Fruit fly (Drosophila melanogaster): ENCODE data around the gene CG6980.

The CG6980 gene

DNA sequence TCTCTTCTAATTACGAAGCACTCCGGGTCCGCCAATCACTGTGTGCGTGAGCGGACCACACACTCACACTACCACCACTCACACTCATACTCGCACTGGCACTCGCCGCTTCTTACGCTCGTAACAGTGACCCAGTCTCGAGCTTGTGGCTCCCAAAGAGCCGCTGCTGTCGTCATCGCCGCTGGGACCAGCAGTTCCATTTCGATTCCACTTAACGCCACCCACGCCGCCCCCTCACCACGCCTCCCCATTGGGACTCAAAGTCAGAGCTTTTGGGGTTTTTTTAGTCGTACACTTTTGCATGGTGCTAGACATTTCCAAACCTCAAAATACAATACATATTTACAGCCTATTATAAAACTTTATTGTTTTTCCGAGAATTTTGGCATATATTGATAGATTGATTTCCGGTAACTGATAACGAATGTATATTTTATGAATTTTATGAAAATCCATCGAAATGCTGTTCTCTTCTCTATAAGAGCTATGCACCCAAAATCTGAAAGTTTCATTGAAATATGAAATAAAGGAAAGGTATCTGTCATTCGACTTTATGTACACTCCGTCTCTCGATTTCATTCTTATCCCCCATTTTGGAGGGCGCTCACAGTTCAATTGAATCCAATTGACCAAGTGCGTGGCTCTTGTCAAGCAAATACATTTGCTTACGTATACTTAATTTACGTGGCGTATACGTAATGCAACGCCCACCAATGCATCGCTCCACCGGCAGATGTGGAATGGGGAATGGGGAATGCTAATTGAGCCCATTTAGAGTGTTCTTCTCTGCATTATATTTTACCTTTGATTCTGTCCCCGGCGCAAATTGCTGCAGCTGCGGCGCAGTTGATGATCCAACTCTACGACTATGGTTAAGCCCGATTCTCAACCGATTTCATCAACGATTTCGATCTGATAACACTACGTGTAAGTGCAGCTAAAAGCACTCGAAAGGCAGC is 35.9 kb upstream of the CG6980 start, which contains the start of gene CG42331 (continued):
- TF ChIP-seq Adf1 (GFP tag; IDR thresholded peaks at IDR 0.05) (peak; percentile 71), CG6175 (GFP tag; IDR thresholded peaks at IDR 0.05) (peak; percentile 18; the same call in 1 of the 3 replicates), dati (GFP tag; IDR thresholded peaks at IDR 0.05) (no peak), prd (optimal IDR thresholded peaks at IDR 0.05) (no peak), prd (GFP tag; IDR thresholded peaks at IDR 0.05) (0 out of 3 replicates have a peak, but pooled peaks have one; percentile 38), GATAe (GFP tag; conservative IDR thresholded peaks at IDR 0.05) (peak; percentile 55; the same call in 1 of the 2 replicates), CG10654 (GFP tag; optimal IDR thresholded peaks at IDR 0.05) (peak; percentile 12), CG13296 (GFP tag; optimal IDR thresholded peaks at IDR 0.05) (peak; percentile 47), jing (GFP tag; optimal IDR thresholded peaks at IDR 0.05) (peak; percentile 26), Hr78 (GFP tag; optimal IDR thresholded peaks at IDR 0.05) (peak in 1 of 2 experiments; percentile 64), eyg (GFP tag; optimal IDR thresholded peaks at IDR 0.05) (peak; percentile 33), ranshi (GFP tag; IDR thresholded peaks at IDR 0.05) (peak; percentile 44; the same call in 1 of the 2 replicates), CG13287 (GFP tag; IDR thresholded peaks at IDR 0.05; ENCODE audit: partially characterized antibody) (no peak), NC2β (GFP tag; optimal IDR thresholded peaks at IDR 0.05) (no peak), fd96Cb (tag; optimal IDR thresholded peaks at IDR 0.05) (peak; percentile 66), Oli (tag; optimal IDR thresholded peaks at IDR 0.05) (peak; percentile 74), CG5180 (GFP tag; optimal IDR thresholded peaks at IDR 0.05) (peak; percentile 45), CG18262 (tag; optimal IDR thresholded peaks at IDR 0.05) (peak; percentile 55), sima (GFP tag; optimal IDR thresholded peaks at IDR 0.05) (no peak), CG16863 (GFP tag; optimal IDR thresholded peaks at IDR 0.05) (peak; percentile 6), phol (tag; optimal IDR thresholded peaks at IDR 0.05) (peak; percentile 71), CG15011 (GFP tag; optimal IDR thresholded peaks at IDR 0.05) (peak; percentile 9), Dad (GFP tag; optimal IDR thresholded peaks at IDR 0.05) (peak; percentile 31), CG31388 (GFP tag; optimal IDR thresholded peaks at IDR 0.05) (no peak), Atf3 (GFP tag; optimal IDR thresholded peaks at IDR 0.05) (no peak), gt (GFP tag; IDR thresholded peaks at IDR 0.05) (no peak), TFAM (GFP tag; optimal IDR thresholded peaks at IDR 0.05) (no peak), jigr1 (GFP tag; IDR thresholded peaks at IDR 0.05) (no peak), zf30C (GFP tag; optimal IDR thresholded peaks at IDR 0.05) (no peak), Mes4 (GFP tag; optimal IDR thresholded peaks at IDR 0.05) (no peak), sna (GFP tag; IDR thresholded peaks at IDR 0.05; ENCODE audit: partially characterized antibody) (no peak), tll (GFP tag; optimal IDR thresholded peaks at IDR 0.05) (no peak), CG15696 (tag; optimal IDR thresholded peaks at IDR 0.05) (no peak), ssp (GFP tag; IDR thresholded peaks at IDR 0.05) (no peak), stc (GFP tag; IDR thresholded peaks at IDR 0.05) (peak; percentile 58), trh (GFP tag; optimal IDR thresholded peaks at IDR 0.05) (no peak), kah (GFP tag; optimal IDR thresholded peaks at IDR 0.05) (no peak), CG32772 (GFP tag; IDR thresholded peaks at IDR 0.05) (no peak), Neu2 (GFP tag; optimal IDR thresholded peaks at IDR 0.05; ENCODE audit: borderline replicate concordance) (no peak), gsb (GFP tag; IDR thresholded peaks at IDR 0.05) (no peak), CG13624 (GFP tag; optimal IDR thresholded peaks at IDR 0.05) (peak; percentile 63), tio (GFP tag; optimal IDR thresholded peaks at IDR 0.05) (peak; percentile 45), CG15479 (GFP tag; optimal IDR thresholded peaks at IDR 0.05) (no peak), Ets97D (GFP tag; optimal IDR thresholded peaks at IDR 0.05) (peak; percentile 14), Bgb (GFP tag; IDR thresholded peaks at IDR 0.05; ENCODE audit: partially characterized antibody) (no peak), pzg (GFP tag; optimal IDR thresholded peaks at IDR 0.05) (no peak), CG34376 (GFP tag; optimal IDR thresholded peaks at IDR 0.05) (peak; percentile 80), CG12659 (GFP tag; optimal IDR thresholded peaks at IDR 0.05) (peak; percentile 63)

Measured in whole organism, embryonic.